2 fruit fly cellular contexts compared by ENCODE assay signal in genomic region chr3R:23332535-23333333, dm6.
TF ChIP-seq lines count a peak whose summit lies in the region.

No protein-coding gene starts in this region.

TF ChIP-seq in whole organism, embryonic, 481 proteins besides CTCF, POLR2A, EP300 and RAD21 (continued from another document and continues in another):
- TF ChIP-seq CG4360 (GFP tag; IDR thresholded peaks at IDR 0.05; lab: Robert Waterston, UW): 0 out of 2 replicates have a peak, but pooled peaks have one; percentile 15
- no peak for TF ChIP-seq abd-A (tag; optimal IDR thresholded peaks at IDR 0.05; lab: Kevin White, UChicago)
- TF ChIP-seq Antp (GFP tag; optimal IDR thresholded peaks at IDR 0.05; lab: Kevin White, UChicago): no peak
- TF ChIP-seq kah (GFP tag; optimal IDR thresholded peaks at IDR 0.05; lab: Kevin White, UChicago): no peak
- TF ChIP-seq dmrt99B (tag; optimal IDR thresholded peaks at IDR 0.05; lab: Kevin White, UChicago): peak; percentile 73
- peak; percentile 36 for TF ChIP-seq D19B (GFP tag; optimal IDR thresholded peaks at IDR 0.05; lab: Kevin White, UChicago)
- TF ChIP-seq jigr1 (GFP tag; IDR thresholded peaks at IDR 0.05; lab: Robert Waterston, UW): no peak
- TF ChIP-seq Nf-YC (tag; optimal IDR thresholded peaks at IDR 0.05; lab: Kevin White, UChicago): no peak
- TF ChIP-seq sr (GFP tag; IDR thresholded peaks at IDR 0.05; lab: Robert Waterston, UW): no peak
- no peak for TF ChIP-seq CG11456 (GFP tag; IDR thresholded peaks at IDR 0.05; lab: Robert Waterston, UW)
- TF ChIP-seq CG7271 (tag; optimal IDR thresholded peaks at IDR 0.05; lab: Kevin White, UChicago): no peak
- TF ChIP-seq ranshi (GFP tag; IDR thresholded peaks at IDR 0.05; lab: Robert Waterston, UW): peak; percentile 17; the same call in 1 of the 2 replicates
- peak; percentile 72 for TF ChIP-seq lab (GFP tag; optimal IDR thresholded peaks at IDR 0.05; lab: Kevin White, UChicago)
- no peak for TF ChIP-seq hbn (GFP tag; IDR thresholded peaks at IDR 0.05; lab: Robert Waterston, UW; ENCODE audit: partially characterized antibody)
- TF ChIP-seq ATbp (GFP tag; optimal IDR thresholded peaks at IDR 0.05; lab: Kevin White, UChicago): peak; percentile 48
- TF ChIP-seq HLH54F (GFP tag; optimal IDR thresholded peaks at IDR 0.05; lab: Kevin White, UChicago): peak; percentile 31
- TF ChIP-seq CG17186 (GFP tag; optimal IDR thresholded peaks at IDR 0.05; lab: Kevin White, UChicago): no peak
- TF ChIP-seq CG6791 (GFP tag; IDR thresholded peaks at IDR 0.05; lab: Robert Waterston, UW; ENCODE audit: partially characterized antibody): no peak
- TF ChIP-seq CG6854 (GFP tag; optimal IDR thresholded peaks at IDR 0.05; lab: Kevin White, UChicago): peak; percentile 62
- peak; percentile 21 for TF ChIP-seq scrt (GFP tag; optimal IDR thresholded peaks at IDR 0.05; lab: Kevin White, UChicago)
- TF ChIP-seq Ptx1 (GFP tag; IDR thresholded peaks at IDR 0.05; lab: Robert Waterston, UW): peak; percentile 46
- no peak for TF ChIP-seq gsb (GFP tag; IDR thresholded peaks at IDR 0.05; lab: Robert Waterston, UW)
- peak; percentile 62 for TF ChIP-seq Fer3 (tag; optimal IDR thresholded peaks at IDR 0.05; lab: Kevin White, UChicago)
- no peak for TF ChIP-seq CG7963 (GFP tag; IDR thresholded peaks at IDR 0.05; lab: Robert Waterston, UW; ENCODE audit: partially characterized antibody)
- peak; percentile 57 for TF ChIP-seq MTF-1 (GFP tag; optimal IDR thresholded peaks at IDR 0.05; lab: Kevin White, UChicago; ENCODE audit: borderline replicate concordance)
- TF ChIP-seq CG10654 (GFP tag; optimal IDR thresholded peaks at IDR 0.05; lab: Kevin White, UChicago): peak; percentile 20
- TF ChIP-seq HLH3B (GFP tag; IDR thresholded peaks at IDR 0.05; lab: Robert Waterston, UW): peak; percentile 39; the same call in 1 of the 2 replicates
- peak; percentile 79 for TF ChIP-seq CG17361 (GFP tag; IDR thresholded peaks at IDR 0.05; lab: Robert Waterston, UW)
- no peak for TF ChIP-seq NC2α (GFP tag; optimal IDR thresholded peaks at IDR 0.05; lab: Kevin White, UChicago)
- TF ChIP-seq CG2199 (GFP tag; IDR thresholded peaks at IDR 0.05; lab: Robert Waterston, UW): no peak
- TF ChIP-seq gro (GFP tag; optimal IDR thresholded peaks at IDR 0.05; lab: Kevin White, UChicago): peak; percentile 1
- TF ChIP-seq CG3995 (GFP tag; optimal IDR thresholded peaks at IDR 0.05; lab: Kevin White, UChicago): peak; percentile 11
- peak; percentile 72 for TF ChIP-seq CG2712 (tag; optimal IDR thresholded peaks at IDR 0.05; lab: Kevin White, UChicago)
- TF ChIP-seq tio (GFP tag; optimal IDR thresholded peaks at IDR 0.05; lab: Kevin White, UChicago): peak; percentile 51
- TF ChIP-seq ind (GFP tag; optimal IDR thresholded peaks at IDR 0.05; lab: Kevin White, UChicago): peak; percentile 25
- peak; percentile 76 for TF ChIP-seq CG11504 (tag; optimal IDR thresholded peaks at IDR 0.05; lab: Kevin White, UChicago)
- TF ChIP-seq CG7928 (GFP tag; optimal IDR thresholded peaks at IDR 0.05; lab: Kevin White, UChicago): no peak
- no peak for TF ChIP-seq CG33213 (GFP tag; optimal IDR thresholded peaks at IDR 0.05; lab: Kevin White, UChicago)
- TF ChIP-seq Max (GFP tag; optimal IDR thresholded peaks at IDR 0.05; lab: Kevin White, UChicago): peak; percentile 63
- peak; percentile 32 for TF ChIP-seq bab2 (GFP tag; optimal IDR thresholded peaks at IDR 0.05; lab: Kevin White, UChicago)
- peak; percentile 56 for TF ChIP-seq Ssrp (tag; optimal IDR thresholded peaks at IDR 0.05; lab: Kevin White, UChicago)
- TF ChIP-seq HHEX (GFP tag; optimal IDR thresholded peaks at IDR 0.05; lab: Kevin White, UChicago): no peak
- no peak for TF ChIP-seq CG11723 (GFP tag; optimal IDR thresholded peaks at IDR 0.05; lab: Kevin White, UChicago)
- no peak for TF ChIP-seq yki (optimal IDR thresholded peaks at IDR 0.05; lab: Kevin White, UChicago)
- no peak for TF ChIP-seq Doc3 (GFP tag; IDR thresholded peaks at IDR 0.05; lab: Robert Waterston, UW; ENCODE audit: partially characterized antibody)
- peak; percentile 78 for TF ChIP-seq gem (tag; optimal IDR thresholded peaks at IDR 0.05; lab: Kevin White, UChicago)
- no peak for TF ChIP-seq mirr (GFP tag; optimal IDR thresholded peaks at IDR 0.05; lab: Kevin White, UChicago)
- TF ChIP-seq zfh2 (GFP tag; optimal IDR thresholded peaks at IDR 0.05; lab: Kevin White, UChicago): no peak
- no peak for TF ChIP-seq NFAT (GFP tag; IDR thresholded peaks at IDR 0.05; lab: Robert Waterston, UW)
- peak; percentile 61 for TF ChIP-seq CG15696 (tag; optimal IDR thresholded peaks at IDR 0.05; lab: Kevin White, UChicago)
- peak; percentile 60 for TF ChIP-seq bcd (GFP tag; optimal IDR thresholded peaks at IDR 0.05; lab: Kevin White, UChicago)
- TF ChIP-seq CG4820 (GFP tag; optimal IDR thresholded peaks at IDR 0.05; lab: Kevin White, UChicago): peak; percentile 1
- no peak for TF ChIP-seq ken (GFP tag; IDR thresholded peaks at IDR 0.05; lab: Robert Waterston, UW)
- peak; percentile 28 for TF ChIP-seq Side (GFP tag; optimal IDR thresholded peaks at IDR 0.05; lab: Kevin White, UChicago)
- TF ChIP-seq sd (tag; optimal IDR thresholded peaks at IDR 0.05; lab: Kevin White, UChicago): no peak
- peak; percentile 76 for TF ChIP-seq CoRest (tag; optimal IDR thresholded peaks at IDR 0.05; lab: Kevin White, UChicago)
- TF ChIP-seq dmrt11E (tag; optimal IDR thresholded peaks at IDR 0.05; lab: Kevin White, UChicago): peak; percentile 70
- TF ChIP-seq bbx (GFP tag; IDR thresholded peaks at IDR 0.05; lab: Robert Waterston, UW; ENCODE audit: partially characterized antibody): no peak
- no peak for TF ChIP-seq Opbp (GFP tag; IDR thresholded peaks at IDR 0.05; lab: Robert Waterston, UW; ENCODE audit: partially characterized antibody)
- TF ChIP-seq ftz-f1 (GFP tag; optimal IDR thresholded peaks at IDR 0.05; lab: Kevin White, UChicago): no peak
- TF ChIP-seq CG3726 (GFP tag; IDR thresholded peaks at IDR 0.05; lab: Robert Waterston, UW): no peak
- no peak for TF ChIP-seq MESR4 (GFP tag; optimal IDR thresholded peaks at IDR 0.05; lab: Kevin White, UChicago)
- 0 out of 3 replicates have a peak, but pooled peaks have one; percentile 14 for TF ChIP-seq gce (GFP tag; IDR thresholded peaks at IDR 0.05; lab: Robert Waterston, UW)
- TF ChIP-seq dpn (GFP tag; optimal IDR thresholded peaks at IDR 0.05; lab: Kevin White, UChicago): peak; percentile 46 to 63
- peak; percentile 75 for TF ChIP-seq CG18262 (tag; optimal IDR thresholded peaks at IDR 0.05; lab: Kevin White, UChicago)
- TF ChIP-seq z (GFP tag; IDR thresholded peaks at IDR 0.05; lab: Robert Waterston, UW): no peak

TF ChIP-seq in whole organism, prepupa, 60 proteins besides CTCF, POLR2A, EP300 and RAD21 (continued from another document):
- TF ChIP-seq CG31627 (GFP tag; optimal IDR thresholded peaks at IDR 0.05; lab: Kevin White, UChicago) (peak; percentile 2), CG15336 (GFP tag; IDR thresholded peaks at IDR 0.05; lab: Robert Waterston, UW) (0 out of 2 replicates have a peak, but pooled peaks have one; percentile 12), dsx (GFP tag; optimal IDR thresholded peaks at IDR 0.05; lab: Kevin White, UChicago; ENCODE audit: poor library complexity, severe bottlenecking) (peak; percentile 46), Hr38 (GFP tag; optimal IDR thresholded peaks at IDR 0.05; lab: Kevin White, UChicago) (no peak), CG11902 (GFP tag; optimal IDR thresholded peaks at IDR 0.05; lab: Kevin White, UChicago) (no peak), dac (GFP tag; optimal IDR thresholded peaks at IDR 0.05; lab: Kevin White, UChicago) (no peak), CG6163 (GFP tag; IDR thresholded peaks at IDR 0.05; lab: Robert Waterston, UW) (no peak; the same call in 2 of the 3 replicates), spab (GFP tag; optimal IDR thresholded peaks at IDR 0.05; lab: Kevin White, UChicago) (no peak)
TF ChIP-seq in whole organism, prepupa: peak in this region for 11.
